Worm (Caenorhabditis elegans): ENCODE results near the gene cha-1.

cha-1 gene

ce11 chrIV:3611845-3612244 lies 12.7 kb downstream of the cha-1 start:
- TF ChIP-seq ref-1 (GFP tag; conservative IDR thresholded peaks at IDR 0.05) (no peak), tab-1 (GFP tag; IDR thresholded peaks at IDR 0.05) (no peak)

ce11 chrIV:3610987-3611386 lies 13.5 kb downstream of the cha-1 start:
- TF ChIP-seq flt-1 (GFP tag; IDR thresholded peaks at IDR 0.05) = no peak
- no peak for TF ChIP-seq klf-2 (GFP tag; conservative IDR thresholded peaks at IDR 0.05)
- no peak for TF ChIP-seq ztf-29 (GFP tag; IDR thresholded peaks at IDR 0.05)
- TF ChIP-seq tab-1 (GFP tag; IDR thresholded peaks at IDR 0.05) = no peak
- TF ChIP-seq med-1 (GFP tag; optimal IDR thresholded peaks at IDR 0.05; ENCODE audit: insufficient read depth) = no peak
- no peak for TF ChIP-seq cog-1 (tag; optimal IDR thresholded peaks at IDR 0.05)
- no peak for TF ChIP-seq T22C8.4 (GFP tag; IDR thresholded peaks at IDR 0.05)
- TF ChIP-seq ztf-23 (GFP tag; IDR thresholded peaks at IDR 0.05) = no peak
- TF ChIP-seq ref-1 (GFP tag; conservative IDR thresholded peaks at IDR 0.05) = no peak

ce11 chrIV:3608547-3609222 lies 15.8 kb downstream of the cha-1 start:
- no peak for TF ChIP-seq ref-1 (GFP tag; conservative IDR thresholded peaks at IDR 0.05)
- no peak for TF ChIP-seq med-1 (GFP tag; optimal IDR thresholded peaks at IDR 0.05; ENCODE audit: insufficient read depth)
- TF ChIP-seq T22C8.4 (GFP tag; IDR thresholded peaks at IDR 0.05) = no peak
- TF ChIP-seq cog-1 (tag; optimal IDR thresholded peaks at IDR 0.05) = no peak
- TF ChIP-seq ztf-29 (GFP tag; IDR thresholded peaks at IDR 0.05) = no peak
- TF ChIP-seq klf-2 (GFP tag; conservative IDR thresholded peaks at IDR 0.05) = no peak
- no peak for TF ChIP-seq ztf-23 (GFP tag; IDR thresholded peaks at IDR 0.05)
- no peak for TF ChIP-seq flt-1 (GFP tag; IDR thresholded peaks at IDR 0.05)
- no peak for TF ChIP-seq tab-1 (GFP tag; IDR thresholded peaks at IDR 0.05)

- TF ChIP-seq tab-1 (GFP tag; IDR thresholded peaks at IDR 0.05) = no peak
- no peak for TF ChIP-seq cog-1 (tag; optimal IDR thresholded peaks at IDR 0.05)
- TF ChIP-seq T22C8.4 (GFP tag; IDR thresholded peaks at IDR 0.05) = no peak
- TF ChIP-seq ztf-23 (GFP tag; IDR thresholded peaks at IDR 0.05) = no peak
- no peak for TF ChIP-seq flt-1 (GFP tag; IDR thresholded peaks at IDR 0.05)
- no peak for TF ChIP-seq klf-2 (GFP tag; conservative IDR thresholded peaks at IDR 0.05)
- TF ChIP-seq med-1 (GFP tag; optimal IDR thresholded peaks at IDR 0.05; ENCODE audit: insufficient read depth) = no peak
- no peak for TF ChIP-seq ref-1 (GFP tag; conservative IDR thresholded peaks at IDR 0.05)
- TF ChIP-seq ztf-29 (GFP tag; IDR thresholded peaks at IDR 0.05) = no peak
These were observed 18.1 kb downstream of the cha-1 start, which contains the start of the genes Y37E11B.10 and kgb-2 for ce11 chrIV:3606285-3606834. TSS of gene Y37E11B.10 (minus strand) at chrIV:3606466. TSS of gene kgb-2 (plus strand) at chrIV:3606784.

ce11 chrIV:3604104-3604503 lies 20.4 kb downstream of the cha-1 start:
- no peak for TF ChIP-seq klf-2 (GFP tag; conservative IDR thresholded peaks at IDR 0.05)
- TF ChIP-seq flt-1 (GFP tag; IDR thresholded peaks at IDR 0.05) = no peak
- no peak for TF ChIP-seq ztf-29 (GFP tag; IDR thresholded peaks at IDR 0.05)
- no peak for TF ChIP-seq ztf-23 (GFP tag; IDR thresholded peaks at IDR 0.05)
- no peak for TF ChIP-seq T22C8.4 (GFP tag; IDR thresholded peaks at IDR 0.05)
- no peak for TF ChIP-seq ref-1 (GFP tag; conservative IDR thresholded peaks at IDR 0.05)
- no peak for TF ChIP-seq med-1 (GFP tag; optimal IDR thresholded peaks at IDR 0.05; ENCODE audit: insufficient read depth)
- no peak for TF ChIP-seq tab-1 (GFP tag; IDR thresholded peaks at IDR 0.05)
- TF ChIP-seq cog-1 (tag; optimal IDR thresholded peaks at IDR 0.05) = no peak

ce11 chrIV:3601846-3602245 lies 22.7 kb downstream of the cha-1 start:
- TF ChIP-seq flt-1 (GFP tag; IDR thresholded peaks at IDR 0.05) (no peak), tab-1 (GFP tag; IDR thresholded peaks at IDR 0.05) (no peak), ref-1 (GFP tag; conservative IDR thresholded peaks at IDR 0.05) (no peak), ztf-23 (GFP tag; IDR thresholded peaks at IDR 0.05) (no peak), med-1 (GFP tag; optimal IDR thresholded peaks at IDR 0.05; ENCODE audit: insufficient read depth) (no peak), klf-2 (GFP tag; conservative IDR thresholded peaks at IDR 0.05) (no peak), T22C8.4 (GFP tag; IDR thresholded peaks at IDR 0.05) (no peak), ztf-29 (GFP tag; IDR thresholded peaks at IDR 0.05) (no peak), cog-1 (tag; optimal IDR thresholded peaks at IDR 0.05) (no peak)

ce11 chrIV:3599958-3600357 lies 24.5 kb downstream of the cha-1 start, which contains the start of gene Y37E11B.7:
TSS of gene Y37E11B.7 (minus strand) at chrIV:3600164.
- TF ChIP-seq med-1 (GFP tag; optimal IDR thresholded peaks at IDR 0.05; ENCODE audit: insufficient read depth) = no peak
- no peak for TF ChIP-seq ref-1 (GFP tag; conservative IDR thresholded peaks at IDR 0.05)

- TF ChIP-seq klf-2 (GFP tag; conservative IDR thresholded peaks at IDR 0.05) (no peak), cog-1 (tag; optimal IDR thresholded peaks at IDR 0.05) (no peak), med-1 (GFP tag; optimal IDR thresholded peaks at IDR 0.05; ENCODE audit: insufficient read depth) (no peak), tab-1 (GFP tag; IDR thresholded peaks at IDR 0.05) (no peak), ref-1 (GFP tag; conservative IDR thresholded peaks at IDR 0.05) (no peak)
These were observed 25.4 kb downstream of the cha-1 start, which contains the start of gene Y37E11B.6 for ce11 chrIV:3599126-3599525. TSS of gene Y37E11B.6 (minus strand) at chrIV:3599306.

- TF ChIP-seq ztf-29 (GFP tag; IDR thresholded peaks at IDR 0.05) = no peak
- TF ChIP-seq klf-2 (GFP tag; conservative IDR thresholded peaks at IDR 0.05) = no peak
- TF ChIP-seq med-1 (GFP tag; optimal IDR thresholded peaks at IDR 0.05; ENCODE audit: insufficient read depth) = no peak
- TF ChIP-seq ref-1 (GFP tag; conservative IDR thresholded peaks at IDR 0.05) = no peak
These were observed 26.0 kb downstream of the cha-1 start, which contains the start of gene Y37E11B.5 for ce11 chrIV:3598452-3598851. TSS of gene Y37E11B.5 (minus strand) at chrIV:3598552.

ce11 chrIV:3597356-3597755 lies 27.1 kb downstream of the cha-1 start:
- TF ChIP-seq T22C8.4 (GFP tag; IDR thresholded peaks at IDR 0.05) (no peak), ztf-29 (GFP tag; IDR thresholded peaks at IDR 0.05) (no peak), tab-1 (GFP tag; IDR thresholded peaks at IDR 0.05) (no peak), flt-1 (GFP tag; IDR thresholded peaks at IDR 0.05) (no peak), cog-1 (tag; optimal IDR thresholded peaks at IDR 0.05) (no peak), klf-2 (GFP tag; conservative IDR thresholded peaks at IDR 0.05) (no peak), ztf-23 (GFP tag; IDR thresholded peaks at IDR 0.05) (no peak), ref-1 (GFP tag; conservative IDR thresholded peaks at IDR 0.05) (no peak), med-1 (GFP tag; optimal IDR thresholded peaks at IDR 0.05; ENCODE audit: insufficient read depth) (no peak)
